Fruit fly (Drosophila melanogaster) whole organism, pupa: Measurements from ENCODE around the gene CG1812.

Source experiments
- CG10348 ChIP-seq: fragments of 200-800 bp; sonication (Bioruptor generic); IDR thresholded peaks from 2 replicates; pipeline ENCODE4 v1.3.6; 2022; ENCODE audit warnings: missing biosample characterization, missing genetic modification characterization
- CG12605 ChIP-seq: fragments of 200-800 bp; sonication (Bioruptor generic); IDR thresholded peaks from 2 replicates; pipeline ENCODE4 v1.3.6; 2022; ENCODE audit warnings: missing biosample characterization, missing genetic modification characterization
- CG13204 ChIP-seq: fragments of 200-800 bp; sonication (Bioruptor generic); optimal IDR thresholded peaks from 2 replicates; lab custom pipeline; 2018; ENCODE audit warnings: missing biosample characterization, mild to moderate bottlenecking, missing genetic modification characterization, moderate library complexity
- CG14655 ChIP-seq: fragments of 200-800 bp; sonication (Bioruptor generic); optimal IDR thresholded peaks from 3 replicates; lab custom pipeline; 2017; ENCODE audit warnings: mild to moderate bottlenecking, missing biosample characterization, missing genetic modification reagents, missing genetic modification characterization
- CG15710 ChIP-seq: fragments of 200-800 bp; sonication (Bioruptor generic); optimal IDR thresholded peaks from 2 replicates; lab custom pipeline; 2018; ENCODE audit warnings: missing biosample characterization, mild to moderate bottlenecking, missing genetic modification characterization, moderate library complexity
- CG17806 ChIP-seq: fragments of 200-800 bp; sonication (Bioruptor generic); optimal IDR thresholded peaks from 2 replicates; lab custom pipeline; 2018; ENCODE audit warnings: missing biosample characterization, mild to moderate bottlenecking, missing genetic modification characterization, moderate library complexity
- CG32121 ChIP-seq: fragments of 200-800 bp; sonication (Bioruptor generic); IDR thresholded peaks from 2 replicates; pipeline ENCODE4 v1.3.6; 2022; ENCODE audit warnings: missing biosample characterization, missing genetic modification characterization
- CG34367 ChIP-seq: fragments of 200-800 bp; sonication (Bioruptor generic); optimal IDR thresholded peaks from 2 replicates; lab custom pipeline; 2018; ENCODE audit warnings: missing biosample characterization, mild to moderate bottlenecking, missing genetic modification characterization
- CG4496 ChIP-seq: fragments of 200-800 bp; sonication (Bioruptor generic); IDR thresholded peaks from 3 replicates; pipeline ENCODE4 v1.3.6; 2022; ENCODE audit warnings: missing biosample characterization, missing genetic modification characterization
- CG8159 ChIP-seq: fragments of 200-800 bp; sonication (Bioruptor generic); optimal IDR thresholded peaks from 3 replicates; lab custom pipeline; 2018; ENCODE audit warnings: missing biosample characterization, mild to moderate bottlenecking, missing genetic modification characterization, moderate library complexity
- CG8301 ChIP-seq: fragments of 200-800 bp; sonication (Bioruptor generic); optimal IDR thresholded peaks from 2 replicates; lab custom pipeline; 2018; ENCODE audit warnings: missing biosample characterization, mild to moderate bottlenecking, missing genetic modification characterization
- CG9948 ChIP-seq: fragments of 200-800 bp; sonication (Bioruptor generic); optimal IDR thresholded peaks from 2 replicates; lab custom pipeline; 2018; ENCODE audit warnings: missing biosample characterization, mild to moderate bottlenecking, missing genetic modification characterization, moderate library complexity
- D1 ChIP-seq: fragments of 200-800 bp; sonication (Bioruptor generic); optimal IDR thresholded peaks from 2 replicates; lab custom pipeline; 2018; ENCODE audit warnings: missing biosample characterization, mild to moderate bottlenecking, missing genetic modification characterization, moderate library complexity
- EcR ChIP-seq: fragments of 200-800 bp; sonication (Bioruptor generic); optimal IDR thresholded peaks from 3 replicates; lab custom pipeline; 2019; ENCODE audit warnings: missing biosample characterization, missing genetic modification characterization, mild to moderate bottlenecking, moderate library complexity, missing genetic modification reagents
- Ets98B ChIP-seq: fragments of 200-800 bp; sonication (Bioruptor generic); IDR thresholded peaks from 2 replicates; pipeline ENCODE4 v1.3.6; 2022; ENCODE audit warnings: missing biosample characterization, missing genetic modification characterization
- Pif1A ChIP-seq: fragments of 200-800 bp; sonication (Bioruptor generic); optimal IDR thresholded peaks from 3 replicates; lab custom pipeline; 2016; ENCODE audit warnings: missing biosample characterization, missing genetic modification characterization
- Pif1B ChIP-seq: fragments of 200-800 bp; sonication (Bioruptor generic); optimal IDR thresholded peaks from 3 replicates; lab custom pipeline; 2016; ENCODE audit warnings: missing biosample characterization, missing genetic modification characterization
- Snoo ChIP-seq: fragments of 200-800 bp; sonication (Bioruptor generic); optimal IDR thresholded peaks from 3 replicates; lab custom pipeline; 2017; ENCODE audit warnings: missing biosample characterization, mild to moderate bottlenecking, missing genetic modification characterization, inconsistent platforms
- fd96Ca ChIP-seq: fragments of 200-800 bp; sonication (Bioruptor generic); IDR thresholded peaks from 3 replicates; pipeline ENCODE4 v1.3.6; 2022; ENCODE audit warnings: missing biosample characterization, missing genetic modification characterization
- gl ChIP-seq: fragments of 200-800 bp; sonication (Bioruptor generic); optimal IDR thresholded peaks from 2 replicates; lab custom pipeline; 2018; ENCODE audit warnings: missing biosample characterization, mild to moderate bottlenecking, missing genetic modification characterization
- rn ChIP-seq: fragments of 200-800 bp; sonication (Bioruptor generic); IDR thresholded peaks from 2 replicates; pipeline ENCODE4 v1.3.6; 2022; ENCODE audit warnings: missing biosample characterization, missing genetic modification characterization

The CG1812 gene

dm6 chrX:20509535-20510424 is 1.6 kb upstream of the CG1812 start:
- no peak for TF ChIP-seq CG8159
- TF ChIP-seq fd96Ca (GFP tag; lab: Robert Waterston, UW), result 0 out of 3 replicates have a peak, but pooled peaks have one; percentile 32
- peak; percentile 26 for TF ChIP-seq Pif1A
- TF ChIP-seq CG32121 (GFP tag; lab: Robert Waterston, UW), result 0 out of 2 replicates have a peak, but pooled peaks have one; percentile 10
- TF ChIP-seq Snoo (tag; lab: Kevin White, UChicago), result peak; percentile 42
- TF ChIP-seq, all 21 proteins: peak for 4

- TF ChIP-seq Pif1A (no peak), fd96Ca (GFP tag; lab: Robert Waterston, UW) (peak; percentile 60; the same call in 1 of the 3 replicates), EcR (GFP tag; lab: Kevin White, UChicago) (no peak), Snoo (tag; lab: Kevin White, UChicago) (no peak), CG14655 (no peak), CG9948 (no peak), Ets98B (GFP tag; lab: Robert Waterston, UW) (peak; percentile 54), CG8159 (no peak), CG12605 (GFP tag; lab: Robert Waterston, UW) (peak; percentile 20; the same call in 1 of the 2 replicates), D1 (tag; lab: Kevin White, UChicago) (no peak), CG32121 (GFP tag; lab: Robert Waterston, UW) (peak; percentile 44), rn (no peak), CG8301 (tag; lab: Kevin White, UChicago) (no peak), CG34367 (tag; lab: Kevin White, UChicago) (no peak), CG4496 (GFP tag; lab: Robert Waterston, UW) (peak; percentile 48; the same call in 1 of the 3 replicates), CG15710 (tag; lab: Kevin White, UChicago) (no peak), CG13204 (GFP tag; lab: Kevin White, UChicago) (no peak)
Observed at dm6 chrX:20510540-20510939, 804 bp upstream of the CG1812 start, which contains the start of gene RhoGAP19D. RhoGAP19D (minus strand) TSS chrX:20510694.

- TF ChIP-seq fd96Ca (GFP tag; lab: Robert Waterston, UW) (no peak), CG13204 (GFP tag; lab: Kevin White, UChicago) (no peak)
Observed at dm6 chrX:20518210-20518609, 6.9 kb downstream of the CG1812 start.

- TF ChIP-seq CG13204 (GFP tag; lab: Kevin White, UChicago), result no peak
- TF ChIP-seq Snoo (tag; lab: Kevin White, UChicago), result peak; percentile 74
- peak; percentile 86 for TF ChIP-seq CG4496 (GFP tag; lab: Robert Waterston, UW)
- TF ChIP-seq Pif1A, result peak; percentile 63
- peak; percentile 57 for TF ChIP-seq CG8301 (tag; lab: Kevin White, UChicago)
- no peak for TF ChIP-seq CG10348 (GFP tag; lab: Robert Waterston, UW)
- TF ChIP-seq D1 (tag; lab: Kevin White, UChicago), result no peak
- TF ChIP-seq EcR (GFP tag; lab: Kevin White, UChicago), result no peak
- TF ChIP-seq CG17806 (tag; lab: Kevin White, UChicago), result peak; percentile 52
- TF ChIP-seq CG9948, result peak; percentile 48
- peak; percentile 67 for TF ChIP-seq CG8159
- TF ChIP-seq CG15710 (tag; lab: Kevin White, UChicago), result peak; percentile 67
- TF ChIP-seq CG14655, result peak; percentile 69
- TF ChIP-seq fd96Ca (GFP tag; lab: Robert Waterston, UW), result peak; percentile 82
- peak; percentile 59 for TF ChIP-seq CG34367 (tag; lab: Kevin White, UChicago)
- no peak for TF ChIP-seq gl (tag; lab: Kevin White, UChicago)
- no peak for TF ChIP-seq rn
- TF ChIP-seq Ets98B (GFP tag; lab: Robert Waterston, UW), result peak; percentile 80
- TF ChIP-seq Pif1B (GFP tag; lab: Kevin White, UChicago), result no peak
- TF ChIP-seq CG32121 (GFP tag; lab: Robert Waterston, UW), result peak; percentile 75
- TF ChIP-seq CG12605 (GFP tag; lab: Robert Waterston, UW), result peak; percentile 55; the same call in 1 of the 2 replicates
Observed at dm6 chrX:20519049-20519448, 7.7 kb downstream of the CG1812 start.

- TF ChIP-seq CG13204 (GFP tag; lab: Kevin White, UChicago), result no peak
- no peak for TF ChIP-seq Pif1B (GFP tag; lab: Kevin White, UChicago)
- peak; percentile 31 for TF ChIP-seq CG8301 (tag; lab: Kevin White, UChicago)
- TF ChIP-seq D1 (tag; lab: Kevin White, UChicago), result no peak
- no peak for TF ChIP-seq CG12605 (GFP tag; lab: Robert Waterston, UW)
- TF ChIP-seq CG10348 (GFP tag; lab: Robert Waterston, UW), result no peak
- TF ChIP-seq CG9948, result no peak
- no peak for TF ChIP-seq Pif1A
- TF ChIP-seq CG17806 (tag; lab: Kevin White, UChicago), result no peak
- TF ChIP-seq rn, result no peak
- no peak for TF ChIP-seq fd96Ca (GFP tag; lab: Robert Waterston, UW)
- TF ChIP-seq gl (tag; lab: Kevin White, UChicago), result no peak
- TF ChIP-seq CG8159, result no peak
- no peak for TF ChIP-seq CG14655
- TF ChIP-seq CG32121 (GFP tag; lab: Robert Waterston, UW), result peak; percentile 48; the same call in 1 of the 2 replicates
- peak; percentile 44 for TF ChIP-seq Ets98B (GFP tag; lab: Robert Waterston, UW)
- TF ChIP-seq CG4496 (GFP tag; lab: Robert Waterston, UW), result no peak
- no peak for TF ChIP-seq EcR (GFP tag; lab: Kevin White, UChicago)
- TF ChIP-seq CG34367 (tag; lab: Kevin White, UChicago), result no peak
- TF ChIP-seq Snoo (tag; lab: Kevin White, UChicago), result no peak
- no peak for TF ChIP-seq CG15710 (tag; lab: Kevin White, UChicago)
Observed at dm6 chrX:20519696-20520373, 8.5 kb downstream of the CG1812 start.
